Fruit fly (Drosophila melanogaster): ENCODE measurements around the gene CG5968.
A peak's percentile ranks its signal among the peaks of the same experiment; 100 is the strongest.

dm6 chr2L:16582732-16583131, 33.0 kb upstream of the CG5968 start:
- peak in 1 of 2 experiments; percentile 7 for TF ChIP-seq CTCF (optimal IDR thresholded peaks at IDR 0.05)
- TF ChIP-seq CG8478 (optimal IDR thresholded peaks at IDR 0.05), result no peak
